Worm (Caenorhabditis elegans) whole organism, L2 larva: ENCODE results near the gene H03G16.1.

Source experiments
- blmp-1 ChIP-seq: sonication (generic microtip); optimal IDR thresholded peaks from 2 replicates; lab custom pipeline; 2017; ENCODE audit warnings: missing genetic modification characterization, mild to moderate bottlenecking, missing compliant biosample characterization, antibody characterized with exemption, moderate library complexity; ENCODE audit not compliant: insufficient read depth
- dmd-4 ChIP-seq: sonication (generic microtip); optimal IDR thresholded peaks from 2 replicates; lab custom pipeline; 2017; ENCODE audit warnings: missing biosample characterization, missing genetic modification characterization
- lin-11 ChIP-seq: fragments of 150-350 bp; sonication (generic microtip); optimal IDR thresholded peaks from 2 replicates; lab custom pipeline; 2014; ENCODE audit warnings: missing biosample characterization, missing genetic modification characterization, inconsistent platforms, mixed read lengths
- lin-13 ChIP-seq: fragments of 150-350 bp; optimal IDR thresholded peaks from 2 replicates; lab custom pipeline; 2014; ENCODE audit warnings: missing biosample characterization, missing genetic modification reagents, missing genetic modification characterization
- lin-39 ChIP-seq: fragments of 150-350 bp; optimal IDR thresholded peaks from 2 replicates; lab custom pipeline; 2014; ENCODE audit warnings: missing biosample characterization, missing genetic modification reagents, missing genetic modification characterization
- snpc-4 ChIP-seq: fragments of 150-350 bp; optimal IDR thresholded peaks from 2 replicates; lab custom pipeline; 2014; ENCODE audit warnings: missing biosample characterization, missing genetic modification characterization
- ztf-4 ChIP-seq: fragments of 150-350 bp; optimal IDR thresholded peaks from 2 replicates; lab custom pipeline; 2014; ENCODE audit warnings: missing biosample characterization, missing genetic modification characterization

- TF ChIP-seq snpc-4 (tag; lab: Kevin White, UChicago) (no peak), lin-13 (no peak), ztf-4 (tag; lab: Kevin White, UChicago) (no peak), lin-39 (tag; lab: Kevin White, UChicago) (no peak), dmd-4 (tag; lab: Kevin White, UChicago) (no peak), lin-11 (no peak), blmp-1 (tag; lab: Kevin White, UChicago) (no peak)
Observed at ce11 chrX:15008697-15009096, 45.0 kb upstream of the H03G16.1 start.
